Fruit fly (Drosophila melanogaster) whole organism, pupa: Measurements from ENCODE around the gene eIF1.

Source experiments
- CG10348 ChIP-seq: fragments of 200-800 bp; sonication (Bioruptor generic); IDR thresholded peaks from 2 replicates; pipeline ENCODE4 v1.3.6; 2022; ENCODE audit warnings: missing biosample characterization, missing genetic modification characterization
- CG12605 ChIP-seq: fragments of 200-800 bp; sonication (Bioruptor generic); IDR thresholded peaks from 2 replicates; pipeline ENCODE4 v1.3.6; 2022; ENCODE audit warnings: missing biosample characterization, missing genetic modification characterization
- CG13204 ChIP-seq: fragments of 200-800 bp; sonication (Bioruptor generic); optimal IDR thresholded peaks from 2 replicates; lab custom pipeline; 2018; ENCODE audit warnings: missing biosample characterization, mild to moderate bottlenecking, missing genetic modification characterization, moderate library complexity
- CG14655 ChIP-seq: fragments of 200-800 bp; sonication (Bioruptor generic); optimal IDR thresholded peaks from 3 replicates; lab custom pipeline; 2017; ENCODE audit warnings: mild to moderate bottlenecking, missing biosample characterization, missing genetic modification reagents, missing genetic modification characterization
- CG15710 ChIP-seq: fragments of 200-800 bp; sonication (Bioruptor generic); optimal IDR thresholded peaks from 2 replicates; lab custom pipeline; 2018; ENCODE audit warnings: missing biosample characterization, mild to moderate bottlenecking, missing genetic modification characterization, moderate library complexity
- CG17806 ChIP-seq: fragments of 200-800 bp; sonication (Bioruptor generic); optimal IDR thresholded peaks from 2 replicates; lab custom pipeline; 2018; ENCODE audit warnings: missing biosample characterization, mild to moderate bottlenecking, missing genetic modification characterization, moderate library complexity
- CG32121 ChIP-seq: fragments of 200-800 bp; sonication (Bioruptor generic); IDR thresholded peaks from 2 replicates; pipeline ENCODE4 v1.3.6; 2022; ENCODE audit warnings: missing biosample characterization, missing genetic modification characterization
- CG34367 ChIP-seq: fragments of 200-800 bp; sonication (Bioruptor generic); optimal IDR thresholded peaks from 2 replicates; lab custom pipeline; 2018; ENCODE audit warnings: missing biosample characterization, mild to moderate bottlenecking, missing genetic modification characterization
- CG4496 ChIP-seq: fragments of 200-800 bp; sonication (Bioruptor generic); IDR thresholded peaks from 3 replicates; pipeline ENCODE4 v1.3.6; 2022; ENCODE audit warnings: missing biosample characterization, missing genetic modification characterization
- CG8159 ChIP-seq: fragments of 200-800 bp; sonication (Bioruptor generic); optimal IDR thresholded peaks from 3 replicates; lab custom pipeline; 2018; ENCODE audit warnings: missing biosample characterization, mild to moderate bottlenecking, missing genetic modification characterization, moderate library complexity
- CG8301 ChIP-seq: fragments of 200-800 bp; sonication (Bioruptor generic); optimal IDR thresholded peaks from 2 replicates; lab custom pipeline; 2018; ENCODE audit warnings: missing biosample characterization, mild to moderate bottlenecking, missing genetic modification characterization
- CG9948 ChIP-seq: fragments of 200-800 bp; sonication (Bioruptor generic); optimal IDR thresholded peaks from 2 replicates; lab custom pipeline; 2018; ENCODE audit warnings: missing biosample characterization, mild to moderate bottlenecking, missing genetic modification characterization, moderate library complexity
- D1 ChIP-seq: fragments of 200-800 bp; sonication (Bioruptor generic); optimal IDR thresholded peaks from 2 replicates; lab custom pipeline; 2018; ENCODE audit warnings: missing biosample characterization, mild to moderate bottlenecking, missing genetic modification characterization, moderate library complexity
- EcR ChIP-seq: fragments of 200-800 bp; sonication (Bioruptor generic); optimal IDR thresholded peaks from 3 replicates; lab custom pipeline; 2019; ENCODE audit warnings: missing biosample characterization, missing genetic modification characterization, mild to moderate bottlenecking, moderate library complexity, missing genetic modification reagents
- Ets98B ChIP-seq: fragments of 200-800 bp; sonication (Bioruptor generic); IDR thresholded peaks from 2 replicates; pipeline ENCODE4 v1.3.6; 2022; ENCODE audit warnings: missing biosample characterization, missing genetic modification characterization
- Pif1A ChIP-seq: fragments of 200-800 bp; sonication (Bioruptor generic); optimal IDR thresholded peaks from 3 replicates; lab custom pipeline; 2016; ENCODE audit warnings: missing biosample characterization, missing genetic modification characterization
- Snoo ChIP-seq: fragments of 200-800 bp; sonication (Bioruptor generic); optimal IDR thresholded peaks from 3 replicates; lab custom pipeline; 2017; ENCODE audit warnings: missing biosample characterization, mild to moderate bottlenecking, missing genetic modification characterization, inconsistent platforms
- fd96Ca ChIP-seq: fragments of 200-800 bp; sonication (Bioruptor generic); IDR thresholded peaks from 3 replicates; pipeline ENCODE4 v1.3.6; 2022; ENCODE audit warnings: missing biosample characterization, missing genetic modification characterization
- gl ChIP-seq: fragments of 200-800 bp; sonication (Bioruptor generic); optimal IDR thresholded peaks from 2 replicates; lab custom pipeline; 2018; ENCODE audit warnings: missing biosample characterization, mild to moderate bottlenecking, missing genetic modification characterization
- rn ChIP-seq: fragments of 200-800 bp; sonication (Bioruptor generic); IDR thresholded peaks from 2 replicates; pipeline ENCODE4 v1.3.6; 2022; ENCODE audit warnings: missing biosample characterization, missing genetic modification characterization

Gene eIF1

dm6 chr3L:3261642-3262041, 38.5 kb downstream of the eIF1 start:
- TF ChIP-seq CG8159 (tag; lab: Kevin White, UChicago) (no peak), rn (no peak), D1 (tag; lab: Kevin White, UChicago) (no peak), EcR (GFP tag; lab: Kevin White, UChicago) (no peak), CG32121 (GFP tag; lab: Robert Waterston, UW) (no peak), CG4496 (no peak), CG15710 (tag; lab: Kevin White, UChicago) (no peak), Pif1A (GFP tag; lab: Kevin White, UChicago) (no peak), Ets98B (GFP tag; lab: Robert Waterston, UW) (no peak), CG9948 (tag; lab: Kevin White, UChicago) (no peak)
- TF ChIP-seq, all 21 proteins: peak for 0

dm6 chr3L:3266306-3266705, 43.2 kb downstream of the eIF1 start:
- TF ChIP-seq gl (tag; lab: Kevin White, UChicago): no peak
- no peak for TF ChIP-seq CG17806 (tag; lab: Kevin White, UChicago)
- TF ChIP-seq CG15710 (tag; lab: Kevin White, UChicago): no peak
- no peak for TF ChIP-seq CG8301 (tag; lab: Kevin White, UChicago)
- TF ChIP-seq Snoo (tag; lab: Kevin White, UChicago): no peak
- TF ChIP-seq CG10348 (GFP tag; lab: Robert Waterston, UW): no peak
- TF ChIP-seq Ets98B (GFP tag; lab: Robert Waterston, UW): no peak
- TF ChIP-seq CG8159 (tag; lab: Kevin White, UChicago): no peak
- no peak for TF ChIP-seq D1 (tag; lab: Kevin White, UChicago)
- TF ChIP-seq fd96Ca (GFP tag; lab: Robert Waterston, UW): no peak

- TF ChIP-seq D1 (tag; lab: Kevin White, UChicago) (no peak), EcR (GFP tag; lab: Kevin White, UChicago) (no peak), CG8159 (tag; lab: Kevin White, UChicago) (no peak), CG12605 (GFP tag; lab: Robert Waterston, UW) (no peak), CG9948 (tag; lab: Kevin White, UChicago) (no peak), CG4496 (no peak), Pif1A (GFP tag; lab: Kevin White, UChicago) (no peak), Ets98B (GFP tag; lab: Robert Waterston, UW) (no peak), fd96Ca (GFP tag; lab: Robert Waterston, UW) (no peak), CG14655 (GFP tag; lab: Kevin White, UChicago) (no peak), CG10348 (GFP tag; lab: Robert Waterston, UW) (no peak), CG13204 (GFP tag; lab: Kevin White, UChicago) (no peak), CG17806 (tag; lab: Kevin White, UChicago) (no peak), CG32121 (GFP tag; lab: Robert Waterston, UW) (no peak), CG8301 (tag; lab: Kevin White, UChicago) (no peak), gl (tag; lab: Kevin White, UChicago) (no peak), CG34367 (tag; lab: Kevin White, UChicago) (no peak), CG15710 (tag; lab: Kevin White, UChicago) (no peak), rn (no peak)
Measured at dm6 chr3L:3268161-3268560, 45.0 kb downstream of the eIF1 start, which contains the start of gene CG34265. CG34265 (plus strand) TSS chr3L:3268461.

dm6 chr3L:3270736-3271135, 47.6 kb downstream of the eIF1 start, which contains the start of gene CG14960:
CG14960 (plus strand) TSS chr3L:3271036.
- TF ChIP-seq CG32121 (GFP tag; lab: Robert Waterston, UW) (no peak), CG4496 (0 out of 3 replicates have a peak, but pooled peaks have one; percentile 22)
